Worm (Caenorhabditis elegans) whole organism, L1 larva: ENCODE measurements around the gene F10E9.2.

ENCODE experiments used
- C04F5.9 ChIP-seq: sonication (generic microtip); optimal IDR thresholded peaks from 2 replicates; lab custom pipeline; 2016; ENCODE audit warnings: missing genetic modification characterization, missing compliant biosample characterization
- C16A3.4 ChIP-seq: fragments of 150-350 bp; optimal IDR thresholded peaks from 2 replicates; lab custom pipeline; 2014; ENCODE audit warnings: missing biosample characterization, missing genetic modification characterization
- C34B4.2 ChIP-seq: sonication (generic microtip); optimal IDR thresholded peaks from 2 replicates; lab custom pipeline; 2017; ENCODE audit warnings: mild to moderate bottlenecking, missing genetic modification characterization, missing compliant biosample characterization
- alr-1 ChIP-seq: fragments of 200-800 bp; sonication (Bioruptor generic); optimal IDR thresholded peaks from 2 replicates; lab custom pipeline; 2018; ENCODE audit warnings: borderline replicate concordance, mild to moderate bottlenecking, missing genetic modification characterization, missing compliant biosample characterization
- ama-1 ChIP-seq: fragments of 150-350 bp; optimal IDR thresholded peaks from 2 replicates; lab custom pipeline; 2014
- ceh-63 ChIP-seq: fragments of 200-800 bp; sonication (Bioruptor generic); optimal IDR thresholded peaks from 2 replicates; lab custom pipeline; 2018; ENCODE audit warnings: mild to moderate bottlenecking, missing genetic modification characterization, missing compliant biosample characterization
- ceh-82 ChIP-seq, 3 experiments: fragments of 150-350 bp in 1 of 3; sonication (generic microtip) in 2 of 3; optimal IDR thresholded peaks; 2 replicates each; lab custom pipeline; 2014 to 2017; ENCODE audit warnings: missing biosample characterization in 3 of 3, missing genetic modification characterization in 3 of 3
- dpl-1 ChIP-seq, 3 experiments: fragments of 150-350 bp in 2 of 3; sonication (generic microtip) in 1 of 3; optimal IDR thresholded peaks; 2 replicates each; lab custom pipeline; 2014 to 2017; ENCODE audit warnings: missing biosample characterization in 3 of 3, missing genetic modification characterization in 3 of 3, missing genetic modification reagents in 3 of 3
- dsc-1 ChIP-seq: sonication (generic microtip); optimal IDR thresholded peaks from 2 replicates; lab custom pipeline; 2016; ENCODE audit warnings: mild to moderate bottlenecking, missing genetic modification characterization, missing compliant biosample characterization
- efl-3 ChIP-seq: fragments of 200-800 bp; sonication (Bioruptor generic); optimal IDR thresholded peaks from 2 replicates; lab custom pipeline; 2018; ENCODE audit warnings: mild to moderate bottlenecking, missing genetic modification characterization, missing compliant biosample characterization
- egl-13 ChIP-seq: sonication (generic microtip); optimal IDR thresholded peaks from 2 replicates; lab custom pipeline; 2016; ENCODE audit warnings: missing genotype, missing genetic modification reagents, missing genetic modification characterization, missing compliant biosample characterization
- fkh-10 ChIP-seq: sonication (generic microtip); optimal IDR thresholded peaks from 2 replicates; lab custom pipeline; 2017; ENCODE audit warnings: missing biosample characterization, missing genetic modification reagents, missing genetic modification characterization
- fkh-8 ChIP-seq: sonication (generic microtip); optimal IDR thresholded peaks from 2 replicates; lab custom pipeline; 2016; ENCODE audit warnings: mild to moderate bottlenecking, missing genetic modification characterization, missing compliant biosample characterization
- fos-1 ChIP-seq: fragments of 150-350 bp; optimal IDR thresholded peaks from 2 replicates; lab custom pipeline; 2014; ENCODE audit warnings: missing biosample characterization, missing genetic modification characterization
- grh-1 ChIP-seq: fragments of 200-800 bp; sonication (Bioruptor generic); IDR thresholded peaks from 2 replicates; pipeline ENCODE4 v1.3.6; 2022; ENCODE audit warnings: missing genetic modification reagents, missing genetic modification characterization, missing compliant biosample characterization
- hlh-17 ChIP-seq: fragments of 200-800 bp; sonication (Bioruptor generic); optimal IDR thresholded peaks from 2 replicates; lab custom pipeline; 2018; ENCODE audit warnings: missing genetic modification characterization, mild to moderate bottlenecking, missing compliant biosample characterization, moderate library complexity, borderline replicate concordance
- hlh-4 ChIP-seq: sonication (generic microtip); optimal IDR thresholded peaks from 2 replicates; lab custom pipeline; 2016; ENCODE audit warnings: mild to moderate bottlenecking, missing genetic modification characterization, missing compliant biosample characterization
- hpl-2 ChIP-seq: fragments of 150-350 bp; optimal IDR thresholded peaks from 2 replicates; lab custom pipeline; 2014; ENCODE audit warnings: missing biosample characterization, missing genetic modification reagents, missing genetic modification characterization
- isw-1 ChIP-seq: fragments of 200-800 bp; sonication (Bioruptor generic); IDR thresholded peaks from 2 replicates; pipeline ENCODE4 v1.3.6; 2022; ENCODE audit warnings: missing genetic modification characterization, missing compliant biosample characterization
- jun-1 ChIP-seq: fragments of 150-350 bp; optimal IDR thresholded peaks from 2 replicates; lab custom pipeline; 2014; ENCODE audit warnings: missing biosample characterization, missing genetic modification reagents, missing genetic modification characterization
- lin-14 ChIP-seq: fragments of 200-800 bp; sonication (Bioruptor generic); optimal IDR thresholded peaks from 2 replicates; lab custom pipeline; 2018; ENCODE audit warnings: mild to moderate bottlenecking, missing genetic modification characterization, moderate library complexity, missing compliant biosample characterization
- lin-15B ChIP-seq: fragments of 150-350 bp; sonication (generic microtip); optimal IDR thresholded peaks from 3 replicates; lab custom pipeline; 2014; ENCODE audit warnings: missing biosample characterization, missing genetic modification characterization
- lin-35 ChIP-seq, 2 experiments: fragments of 150-350 bp; optimal IDR thresholded peaks; 2 replicates each; lab custom pipeline; 2014; ENCODE audit warnings: missing biosample characterization in 2 of 2, missing genetic modification characterization in 2 of 2, missing genetic modification reagents in 2 of 2
- lir-3 ChIP-seq: sonication (generic microtip); optimal IDR thresholded peaks from 2 replicates; lab custom pipeline; 2016; ENCODE audit warnings: mild to moderate bottlenecking, missing genetic modification characterization, moderate library complexity, missing compliant biosample characterization; ENCODE audit not compliant: poor library complexity
- lsy-2 ChIP-seq, 2 experiments: fragments of 150-350 bp; optimal IDR thresholded peaks; 2 replicates each; lab custom pipeline; 2014; ENCODE audit warnings: missing biosample characterization in 2 of 2, missing genetic modification characterization in 2 of 2
- mab-9 ChIP-seq: fragments of 200-800 bp; sonication (Bioruptor generic); IDR thresholded peaks from 2 replicates; pipeline ENCODE4 v1.3.6; 2022; ENCODE audit warnings: missing genetic modification reagents, missing genetic modification characterization, missing compliant biosample characterization
- mdl-1 ChIP-seq, 2 experiments: fragments of 150-350 bp; optimal IDR thresholded peaks; 2 replicates each; lab custom pipeline; 2014 to 2017; ENCODE audit warnings: missing biosample characterization in 2 of 2, missing genetic modification characterization in 2 of 2, inconsistent platforms in 1 of 2
- mef-2 ChIP-seq: fragments of 150-350 bp; optimal IDR thresholded peaks from 2 replicates; lab custom pipeline; 2014; ENCODE audit warnings: missing biosample characterization, missing genetic modification characterization
- nhr-11 ChIP-seq: fragments of 150-350 bp; optimal IDR thresholded peaks from 2 replicates; lab custom pipeline; 2014; ENCODE audit warnings: missing biosample characterization, missing genetic modification characterization
- nhr-12 ChIP-seq: sonication (generic microtip); optimal IDR thresholded peaks from 2 replicates; lab custom pipeline; 2017; ENCODE audit warnings: missing biosample characterization, missing genetic modification characterization
- nhr-237 ChIP-seq: fragments of 150-350 bp; optimal IDR thresholded peaks from 2 replicates; lab custom pipeline; 2014; ENCODE audit warnings: missing biosample characterization, missing genetic modification characterization
- nhr-28 ChIP-seq: fragments of 150-350 bp; optimal IDR thresholded peaks from 2 replicates; lab custom pipeline; 2014; ENCODE audit warnings: missing biosample characterization, missing genetic modification characterization
- nhr-47 ChIP-seq: sonication (generic microtip); optimal IDR thresholded peaks from 2 replicates; lab custom pipeline; 2016; ENCODE audit warnings: mild to moderate bottlenecking, missing genetic modification characterization, moderate library complexity, missing compliant biosample characterization
- nhr-71 ChIP-seq: sonication (generic microtip); optimal IDR thresholded peaks from 2 replicates; lab custom pipeline; 2016; ENCODE audit warnings: mild to moderate bottlenecking, missing genetic modification characterization, moderate library complexity, missing compliant biosample characterization
- nhr-76 ChIP-seq: sonication (generic microtip); optimal IDR thresholded peaks from 2 replicates; lab custom pipeline; 2017; ENCODE audit warnings: missing biosample characterization, missing genetic modification characterization
- nhr-77 ChIP-seq: fragments of 150-350 bp; optimal IDR thresholded peaks from 2 replicates; lab custom pipeline; 2014; ENCODE audit warnings: missing biosample characterization, missing genetic modification characterization
- pax-3 ChIP-seq: fragments of 200-800 bp; sonication (Bioruptor generic); optimal IDR thresholded peaks from 2 replicates; lab custom pipeline; 2018; ENCODE audit warnings: mild to moderate bottlenecking, missing genetic modification characterization, moderate library complexity, missing compliant biosample characterization
- skn-1 ChIP-seq: fragments of 150-350 bp; optimal IDR thresholded peaks from 2 replicates; lab custom pipeline; 2014; ENCODE audit warnings: missing biosample characterization, missing genetic modification characterization
- sox-4 ChIP-seq: sonication (generic microtip); optimal IDR thresholded peaks from 2 replicates; lab custom pipeline; 2016; ENCODE audit warnings: missing genetic modification characterization, missing compliant biosample characterization
- sptf-1 ChIP-seq: fragments of 150-350 bp; optimal IDR thresholded peaks from 2 replicates; lab custom pipeline; 2014; ENCODE audit warnings: missing biosample characterization, missing genetic modification characterization
- sup-37 ChIP-seq: fragments of 200-800 bp; sonication (Bioruptor generic); optimal IDR thresholded peaks from 2 replicates; lab custom pipeline; 2018; ENCODE audit warnings: mild to moderate bottlenecking, missing genetic modification characterization, missing compliant biosample characterization
- swsn-7 ChIP-seq: sonication (generic microtip); optimal IDR thresholded peaks from 2 replicates; lab custom pipeline; 2016; ENCODE audit warnings: missing genetic modification characterization, missing compliant biosample characterization
- unc-30 ChIP-seq: sonication (generic microtip); optimal IDR thresholded peaks from 2 replicates; lab custom pipeline; 2017; ENCODE audit warnings: missing biosample characterization, missing genetic modification characterization
- unc-62 ChIP-seq: fragments of 150-350 bp; optimal IDR thresholded peaks from 2 replicates; lab custom pipeline; 2014; ENCODE audit warnings: missing biosample characterization, missing genetic modification reagents, missing genetic modification characterization
- vab-15 ChIP-seq: sonication (generic microtip); optimal IDR thresholded peaks from 2 replicates; lab custom pipeline; 2017; ENCODE audit warnings: missing genotype, mild to moderate bottlenecking, missing genetic modification characterization, missing compliant biosample characterization
- zag-1 ChIP-seq: fragments of 150-350 bp; optimal IDR thresholded peaks from 2 replicates; lab custom pipeline; 2014; ENCODE audit warnings: missing biosample characterization, missing genetic modification characterization

Gene F10E9.2

ce11 chrIII:8319100-8319499, 6.6 kb downstream of the F10E9.2 start, which contains the start of gene F10E9.11 (continued):
- TF ChIP-seq hlh-17 (GFP tag; lab: Kevin White, UChicago): no peak
- no peak for TF ChIP-seq unc-62 (GFP tag; lab: Kevin White, UChicago)
- no peak for TF ChIP-seq unc-30 (tag; lab: Kevin White, UChicago)
- TF ChIP-seq fkh-10 (GFP tag; lab: Kevin White, UChicago): peak; percentile 26
- no peak for TF ChIP-seq efl-3 (GFP tag; lab: Kevin White, UChicago)
- TF ChIP-seq egl-13 (tag; lab: Kevin White, UChicago): peak; percentile 82
- TF ChIP-seq nhr-237 (tag; lab: Kevin White, UChicago): peak; percentile 2
- TF ChIP-seq skn-1: peak; percentile 76
- TF ChIP-seq lir-3 (tag; lab: Kevin White, UChicago): peak; percentile 96
- no peak for TF ChIP-seq sptf-1 (tag; lab: Kevin White, UChicago)
- peak; percentile 62 for TF ChIP-seq ama-1 (lab: Kevin White, UChicago)
- no peak for TF ChIP-seq ceh-63
- TF ChIP-seq jun-1: peak; percentile 76

DNA sequence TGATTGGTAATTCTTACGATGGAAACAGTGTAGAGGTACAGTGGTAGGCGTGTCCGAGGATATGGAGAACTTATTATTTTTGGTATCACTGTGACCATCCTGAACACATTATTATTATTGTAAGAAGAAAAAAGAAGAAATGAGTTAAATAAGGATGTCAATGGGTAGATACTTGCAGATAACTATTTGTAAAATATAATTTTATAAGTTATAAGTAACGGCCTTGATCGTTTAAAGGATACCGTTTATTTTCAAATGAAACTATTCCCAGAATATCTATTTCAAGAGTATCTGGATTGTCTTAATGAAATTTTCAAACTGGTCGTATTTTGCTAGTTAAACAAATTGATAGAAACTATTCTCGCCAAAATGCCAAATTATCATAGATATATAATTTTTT, 7.7 kb downstream of the F10E9.2 start, which contains the start of gene F10E9.10:
Gene F10E9.10 (minus strand): TSS at position 101 of the 400 bp plus-strand sequence.
- TF ChIP-seq nhr-77 (tag; lab: Kevin White, UChicago): no peak
- TF ChIP-seq pax-3: no peak
- TF ChIP-seq unc-62 (GFP tag; lab: Kevin White, UChicago): no peak
- no peak for TF ChIP-seq isw-1 (GFP tag; lab: Robert Waterston, UW)
- no peak for TF ChIP-seq fos-1 (tag; lab: Kevin White, UChicago)
- TF ChIP-seq ceh-82 (tag; optimal IDR thresholded peaks at IDR 0.05; lab: Kevin White, UChicago): no peak
- TF ChIP-seq hlh-17 (GFP tag; lab: Kevin White, UChicago): no peak
- no peak for TF ChIP-seq nhr-71 (tag; lab: Kevin White, UChicago)
- TF ChIP-seq mab-9: no peak
- TF ChIP-seq sox-4: no peak
- no peak for TF ChIP-seq vab-15 (tag; lab: Kevin White, UChicago)
- TF ChIP-seq hlh-4 (tag; lab: Kevin White, UChicago): no peak

ce11 chrIII:8321225-8321624, 8.7 kb downstream of the F10E9.2 start:
- TF ChIP-seq nhr-71 (tag; lab: Kevin White, UChicago) (no peak), dpl-1 (GFP tag; optimal IDR thresholded peaks at IDR 0.05; lab: Kevin White, UChicago) (peak in 1 of 3 experiments; percentile 18), lin-35 (GFP tag; optimal IDR thresholded peaks at IDR 0.05; lab: Kevin White, UChicago) (no peak), fkh-8 (peak; percentile 36), dsc-1 (tag; lab: Kevin White, UChicago) (peak; percentile 49), mef-2 (tag; lab: Kevin White, UChicago) (no peak), nhr-76 (tag; lab: Kevin White, UChicago) (no peak), grh-1 (no peak), mdl-1 (tag; optimal IDR thresholded peaks at IDR 0.05; lab: Kevin White, UChicago) (no peak), zag-1 (tag; lab: Kevin White, UChicago) (no peak), jun-1 (no peak), lsy-2 (tag; optimal IDR thresholded peaks at IDR 0.05; lab: Kevin White, UChicago) (peak in 1 of 2 experiments; percentile 14), nhr-12 (no peak), lin-14 (peak; percentile 57), alr-1 (tag; lab: Kevin White, UChicago) (no peak)

DNA sequence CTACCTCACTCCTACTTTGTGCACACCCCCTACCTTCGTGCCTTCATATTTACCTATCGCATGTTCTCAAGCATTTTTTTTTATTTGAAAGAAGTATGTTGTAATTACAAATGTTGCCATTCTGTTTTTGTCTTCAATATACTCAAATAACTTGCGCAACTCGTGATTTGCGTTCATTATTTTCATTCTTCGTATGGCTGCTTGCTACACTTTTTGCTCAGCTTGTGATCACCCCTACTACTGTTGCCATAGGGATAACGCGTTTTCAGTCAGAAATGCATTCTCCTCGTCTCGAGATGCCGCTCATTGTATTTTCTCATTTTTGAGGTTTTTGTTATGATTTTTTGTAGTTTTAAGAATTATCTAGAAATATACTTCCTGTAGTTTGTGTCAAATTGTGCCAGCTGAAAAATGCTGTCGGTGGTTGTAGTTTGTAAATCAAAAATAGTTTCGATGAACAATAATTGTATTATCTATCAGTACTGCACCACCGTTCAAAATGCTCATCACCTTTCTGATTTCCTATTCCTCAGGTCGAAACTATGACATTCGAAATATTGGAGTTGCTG, 10.2 kb downstream of the F10E9.2 start, which contains the start of gene F10E9.1:
Gene F10E9.1 (plus strand): TSS at position 519 of the 569 bp plus-strand sequence.
- TF ChIP-seq dsc-1 (tag; lab: Kevin White, UChicago) (peak; percentile 14), ceh-63 (no peak), nhr-28 (tag; lab: Kevin White, UChicago) (no peak), swsn-7 (tag; lab: Kevin White, UChicago) (peak; percentile 17), C04F5.9 (tag; lab: Kevin White, UChicago) (no peak), C34B4.2 (tag; lab: Kevin White, UChicago) (no peak), alr-1 (tag; lab: Kevin White, UChicago) (no peak), efl-3 (GFP tag; lab: Kevin White, UChicago) (no peak), lin-15B (tag; lab: Kevin White, UChicago) (no peak), skn-1 (no peak), lin-14 (peak; percentile 20), grh-1 (no peak), sup-37 (GFP tag; lab: Kevin White, UChicago) (no peak), hpl-2 (no peak), mdl-1 (tag; optimal IDR thresholded peaks at IDR 0.05; lab: Kevin White, UChicago) (no peak), nhr-47 (tag; lab: Kevin White, UChicago) (peak; percentile 54), C16A3.4 (tag; lab: Kevin White, UChicago) (no peak), sptf-1 (tag; lab: Kevin White, UChicago) (no peak), jun-1 (no peak), nhr-11 (tag; lab: Kevin White, UChicago) (peak; percentile 48), unc-62 (GFP tag; lab: Kevin White, UChicago) (no peak)
